Worm (Caenorhabditis elegans): ENCODE measurements around the gene gcna-1.

gcna-1 gene

DNA sequence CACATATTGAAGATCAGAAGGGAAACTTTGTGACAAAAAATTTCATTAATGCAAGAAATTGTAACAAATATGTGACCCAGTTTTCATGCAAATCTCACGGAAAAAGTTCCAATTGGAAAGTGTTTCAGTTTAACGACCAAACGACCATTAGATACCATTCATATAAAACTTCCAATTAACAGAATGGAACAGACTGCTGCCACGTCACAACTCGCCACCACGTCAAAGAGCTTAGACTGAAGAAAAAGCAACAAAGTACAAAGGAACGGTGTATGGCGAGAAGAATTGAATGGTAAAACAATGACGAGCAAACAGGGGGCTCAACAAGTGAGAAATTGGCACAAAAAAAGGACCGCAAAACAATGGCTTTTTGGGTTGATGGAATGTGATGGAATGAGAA is 23.5 kb downstream of the gcna-1 start, which contains the start of gene T04C9.3:
TSS of gene T04C9.3 (plus strand) at position 301 of the 400 bp plus-strand sequence.
- TF ChIP-seq nhr-67 (tag; optimal IDR thresholded peaks at IDR 0.05) = no peak
- TF ChIP-seq mdl-1 (tag; optimal IDR thresholded peaks at IDR 0.05) = no peak
- TF ChIP-seq ama-1 (optimal IDR thresholded peaks at IDR 0.05) = no peak
- TF ChIP-seq nhr-28 (tag; optimal IDR thresholded peaks at IDR 0.05) = no peak
- no peak for TF ChIP-seq nhr-77 (tag; optimal IDR thresholded peaks at IDR 0.05)
- TF ChIP-seq elt-1 (tag; optimal IDR thresholded peaks at IDR 0.05) = no peak
- TF ChIP-seq mml-1 (tag; optimal IDR thresholded peaks at IDR 0.05) = no peak
- no peak for TF ChIP-seq egl-5 (tag; optimal IDR thresholded peaks at IDR 0.05)
- no peak for TF ChIP-seq unc-62 (GFP tag; optimal IDR thresholded peaks at IDR 0.05)
- no peak for TF ChIP-seq hmg-11 (tag; optimal IDR thresholded peaks at IDR 0.05)
- TF ChIP-seq ztf-11 (tag; optimal IDR thresholded peaks at IDR 0.05) = no peak
- TF ChIP-seq jun-1 (tag; optimal IDR thresholded peaks at IDR 0.05) = no peak
- TF ChIP-seq nhr-43 (tag; optimal IDR thresholded peaks at IDR 0.05; ENCODE audit: poor library complexity, severe bottlenecking) = no peak

DNA sequence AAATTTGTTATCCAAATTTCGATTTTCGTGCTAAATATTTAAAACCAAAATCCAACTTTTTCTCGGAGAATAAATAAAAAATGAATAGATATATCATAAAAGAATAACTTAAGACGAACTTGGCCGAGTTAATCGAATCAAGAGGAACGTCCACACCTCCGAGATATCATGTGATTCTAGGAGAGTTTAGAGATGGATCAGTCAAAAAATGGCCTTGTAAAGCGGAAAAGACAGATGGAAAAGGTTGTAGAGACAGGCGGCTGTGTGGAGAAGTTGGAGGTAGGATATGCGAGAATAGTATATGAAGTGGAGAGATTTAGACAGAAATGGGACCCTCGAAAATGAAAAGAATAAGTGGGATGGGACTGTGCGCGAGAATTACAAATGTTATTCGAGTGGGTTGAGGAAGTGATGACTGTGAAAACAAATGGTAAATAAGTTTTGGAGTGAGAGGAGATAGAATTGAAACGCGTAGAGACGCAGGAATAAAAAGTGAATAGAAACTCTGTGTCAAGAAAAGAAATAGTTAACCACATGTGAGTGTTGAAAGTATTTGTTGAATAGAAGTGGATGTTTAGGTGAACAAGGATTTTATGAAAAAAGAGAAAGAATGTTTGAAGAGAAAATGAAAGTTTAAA is 26.0 kb downstream of the gcna-1 start:
- TF ChIP-seq hmg-11 (tag; optimal IDR thresholded peaks at IDR 0.05) = no peak
- TF ChIP-seq pha-4 (tag; optimal IDR thresholded peaks at IDR 0.05) = peak; percentile 46
- TF ChIP-seq nhr-23 (tag; optimal IDR thresholded peaks at IDR 0.05) = peak; percentile 20
- TF ChIP-seq egl-5 (tag; optimal IDR thresholded peaks at IDR 0.05) = no peak
- no peak for TF ChIP-seq elt-3 (tag; optimal IDR thresholded peaks at IDR 0.05)
- no peak for TF ChIP-seq skn-1 (tag; optimal IDR thresholded peaks at IDR 0.05)
- TF ChIP-seq nhr-76 (tag; optimal IDR thresholded peaks at IDR 0.05) = no peak
- TF ChIP-seq nfya-1 (tag; optimal IDR thresholded peaks at IDR 0.05; ENCODE audit: insufficient read depth) = no peak
- TF ChIP-seq nhr-25 (tag; optimal IDR thresholded peaks at IDR 0.05) = peak; percentile 55

DNA sequence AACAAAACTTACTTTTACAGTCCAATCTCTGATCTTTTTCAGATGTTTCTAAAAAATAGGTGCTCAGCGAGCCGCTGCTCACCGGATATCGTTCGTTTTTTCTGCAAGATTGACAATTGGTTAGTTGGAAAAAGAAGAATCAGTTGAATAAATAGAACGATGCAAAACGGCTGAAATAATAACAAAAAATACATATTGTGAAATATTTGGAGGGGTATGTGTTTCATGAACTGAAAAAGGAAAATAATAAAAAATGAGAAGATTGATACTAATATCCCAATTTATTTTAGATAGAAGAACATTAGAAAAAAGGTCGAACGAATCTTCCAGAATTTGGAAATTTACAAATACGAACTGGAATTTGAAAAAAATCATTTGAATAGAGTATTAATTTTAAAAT is 26.9 kb downstream of the gcna-1 start, which contains the start of gene frm-2:
TSS of gene frm-2 (minus strand) at position 101 of the 400 bp plus-strand sequence.
- TF ChIP-seq fkh-10 (GFP tag; optimal IDR thresholded peaks at IDR 0.05) (no peak), mdl-1 (tag; optimal IDR thresholded peaks at IDR 0.05) (no peak), pha-4 (tag; optimal IDR thresholded peaks at IDR 0.05) (no peak), elt-2 (tag; optimal IDR thresholded peaks at IDR 0.05) (no peak), egl-5 (tag; optimal IDR thresholded peaks at IDR 0.05) (no peak), fos-1 (tag; optimal IDR thresholded peaks at IDR 0.05) (no peak), lsy-12 (tag; optimal IDR thresholded peaks at IDR 0.05) (no peak), ztf-11 (tag; optimal IDR thresholded peaks at IDR 0.05) (no peak), mml-1 (tag; optimal IDR thresholded peaks at IDR 0.05) (no peak), ceh-9 (tag; optimal IDR thresholded peaks at IDR 0.05) (no peak), R02D3.7 (tag; optimal IDR thresholded peaks at IDR 0.05) (no peak), aly-2 (tag; optimal IDR thresholded peaks at IDR 0.05) (no peak), skn-1 (tag; optimal IDR thresholded peaks at IDR 0.05) (no peak), eor-1 (tag; optimal IDR thresholded peaks at IDR 0.05) (no peak), unc-62 (GFP tag; optimal IDR thresholded peaks at IDR 0.05) (no peak), lin-39 (tag; optimal IDR thresholded peaks at IDR 0.05) (no peak), ZK546.5 (tag; optimal IDR thresholded peaks at IDR 0.05) (no peak), snpc-4 (tag; optimal IDR thresholded peaks at IDR 0.05) (no peak), nhr-23 (tag; optimal IDR thresholded peaks at IDR 0.05) (no peak), elt-3 (tag; optimal IDR thresholded peaks at IDR 0.05) (no peak)

DNA sequence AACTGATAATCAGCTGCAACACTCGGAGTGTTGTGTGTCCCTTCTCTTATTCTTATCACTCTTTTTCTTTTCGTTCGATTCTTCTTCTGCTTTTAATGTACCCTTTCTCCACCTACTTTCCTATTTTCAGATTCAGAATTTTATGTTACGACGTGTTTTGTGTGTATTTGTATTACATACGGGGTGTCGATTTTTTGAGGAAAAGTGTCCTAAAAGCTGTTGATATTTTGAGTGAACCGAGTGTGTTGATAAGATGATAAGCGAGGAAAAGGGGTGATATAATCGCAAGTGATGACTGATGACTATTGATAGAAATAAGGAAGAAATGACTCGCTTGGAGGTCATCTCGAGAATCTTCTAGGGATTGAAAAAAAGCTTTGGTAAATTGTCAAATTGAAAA is 27.5 kb downstream of the gcna-1 start:
- peak; percentile 88 for TF ChIP-seq elt-2 (tag; optimal IDR thresholded peaks at IDR 0.05)
- TF ChIP-seq jun-1 (tag; optimal IDR thresholded peaks at IDR 0.05) = peak; percentile 50
- TF ChIP-seq elt-1 (tag; optimal IDR thresholded peaks at IDR 0.05) = no peak
- peak; percentile 83 for TF ChIP-seq skn-1 (tag; optimal IDR thresholded peaks at IDR 0.05)
- TF ChIP-seq pqm-1 (tag; optimal IDR thresholded peaks at IDR 0.05) = peak; percentile 85
- peak; percentile 1 for TF ChIP-seq pha-4 (tag; optimal IDR thresholded peaks at IDR 0.05)

DNA sequence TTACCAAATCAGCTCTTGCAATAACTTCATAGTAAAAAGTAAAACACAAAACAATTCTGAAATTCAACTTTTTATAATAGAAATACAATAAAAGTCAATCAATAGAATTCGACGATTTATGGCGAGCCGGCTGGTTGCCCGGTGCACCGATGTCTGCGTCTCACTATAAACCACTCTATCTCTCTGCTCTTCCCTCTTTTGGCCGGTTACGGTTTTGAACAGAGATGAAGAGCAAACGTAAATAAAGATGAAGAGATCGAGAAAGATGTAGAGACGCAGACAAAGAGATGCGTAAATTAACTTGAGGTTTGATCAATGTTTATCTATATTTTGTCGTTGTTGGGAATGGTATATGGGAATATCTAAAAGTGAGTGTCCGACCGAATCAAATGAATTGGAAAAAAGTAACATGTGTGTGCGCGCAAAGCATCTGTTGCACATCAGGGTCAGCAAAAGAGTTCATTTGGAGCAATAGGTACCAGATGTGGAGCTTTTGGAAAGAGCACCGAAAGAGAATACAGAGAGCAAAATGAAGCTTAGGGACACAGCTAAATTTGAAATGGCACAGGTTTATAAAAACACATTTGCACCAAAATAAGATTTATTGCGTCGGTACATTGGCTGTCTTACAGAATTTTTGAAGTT is 28.5 kb downstream of the gcna-1 start:
- TF ChIP-seq fkh-10 (GFP tag; optimal IDR thresholded peaks at IDR 0.05) (no peak), ceh-82 (tag; optimal IDR thresholded peaks at IDR 0.05) (no peak), fos-1 (tag; optimal IDR thresholded peaks at IDR 0.05) (no peak), unc-62 (GFP tag; optimal IDR thresholded peaks at IDR 0.05) (no peak), mdl-1 (tag; optimal IDR thresholded peaks at IDR 0.05) (no peak), elt-2 (tag; optimal IDR thresholded peaks at IDR 0.05) (peak; percentile 30), ztf-11 (tag; optimal IDR thresholded peaks at IDR 0.05) (no peak), pha-4 (tag; optimal IDR thresholded peaks at IDR 0.05) (peak; percentile 93), elt-1 (tag; optimal IDR thresholded peaks at IDR 0.05) (no peak), nhr-67 (tag; optimal IDR thresholded peaks at IDR 0.05) (no peak)

All from whole organism, L3 larva.